Fruit fly (Drosophila melanogaster): ENCODE data around the gene Tpl94D.

DNA sequence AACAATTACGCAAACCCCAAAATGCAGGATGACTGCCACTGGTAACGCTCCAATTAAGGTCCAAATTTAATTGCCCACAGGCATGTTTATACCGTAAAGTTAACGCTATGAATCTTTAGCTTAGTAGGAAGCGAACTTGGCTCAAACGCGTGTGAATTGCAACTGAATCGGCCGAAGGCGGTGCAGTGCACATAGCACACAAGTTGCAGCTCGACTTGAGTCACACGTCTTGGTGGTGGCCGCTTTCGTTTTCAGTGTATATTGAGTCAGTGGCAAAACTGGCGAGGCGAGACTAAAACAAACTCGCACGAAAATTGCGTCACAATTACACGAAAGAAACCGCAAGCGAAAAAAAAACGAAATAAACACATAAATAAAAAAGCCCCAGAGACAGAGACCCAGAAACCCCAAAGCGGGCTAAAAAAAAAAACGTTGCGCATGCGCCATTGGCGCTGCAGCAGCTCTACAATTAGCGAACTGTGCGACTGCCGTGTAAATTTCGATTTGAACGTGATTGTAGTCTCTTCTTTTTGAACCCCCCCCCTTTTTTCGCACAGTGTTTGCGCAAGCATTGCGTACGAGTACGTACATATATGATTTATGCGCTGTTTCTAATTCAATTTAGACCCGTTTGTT, 43.5 kb downstream of the Tpl94D start:
- TF ChIP-seq Hr39 (optimal IDR thresholded peaks at IDR 0.05) (no peak), Kr (GFP tag; optimal IDR thresholded peaks at IDR 0.05) (no peak), oc (tag; optimal IDR thresholded peaks at IDR 0.05) (no peak), CG14667 (GFP tag; IDR thresholded peaks at IDR 0.05) (no peak), gsb (GFP tag; IDR thresholded peaks at IDR 0.05) (peak; percentile 25; the same call in 1 of the 2 replicates), Lim3 (GFP tag; IDR thresholded peaks at IDR 0.05) (no peak), Sox102F (GFP tag; optimal IDR thresholded peaks at IDR 0.05) (no peak), dan (GFP tag; IDR thresholded peaks at IDR 0.05) (no peak), CG2202 (tag; optimal IDR thresholded peaks at IDR 0.05) (no peak), Mad (GFP tag; optimal IDR thresholded peaks at IDR 0.05) (no peak)

Data from whole organism, embryonic.